Fruit fly (Drosophila melanogaster): ENCODE data around the gene CG8611.

CG8611 gene

dm6 chrX:17397103-17397711 is 24.7 kb downstream of the CG8611 start, which contains the start of gene B-H1 (continued):
- TF ChIP-seq CG6175 (GFP tag; IDR thresholded peaks at IDR 0.05) (peak; percentile 73; the same call in 2 of the 3 replicates), knrl (GFP tag; IDR thresholded peaks at IDR 0.05; ENCODE audit: partially characterized antibody) (peak; percentile 20; the same call in 1 of the 3 replicates), chinmo (GFP tag; IDR thresholded peaks at IDR 0.05; ENCODE audit: partially characterized antibody) (peak; percentile 62; the same call in 1 of the 4 replicates), CG6272 (GFP tag; IDR thresholded peaks at IDR 0.05) (no peak), wdn (GFP tag; IDR thresholded peaks at IDR 0.05) (no peak), so (GFP tag; IDR thresholded peaks at IDR 0.05) (peak; percentile 38; the same call in 1 of the 3 replicates), CG17829 (tag; optimal IDR thresholded peaks at IDR 0.05) (peak; percentile 14), nmo (GFP tag; optimal IDR thresholded peaks at IDR 0.05) (peak; percentile 22), Opbp (GFP tag; IDR thresholded peaks at IDR 0.05; ENCODE audit: partially characterized antibody) (0 out of 3 replicates have a peak, but pooled peaks have one; percentile 36), CG32532 (GFP tag; IDR thresholded peaks at IDR 0.05) (0 out of 2 replicates have a peak, but pooled peaks have one; percentile 34), gsb-n (tag; optimal IDR thresholded peaks at IDR 0.05) (peak; percentile 70), CG1832 (GFP tag; optimal IDR thresholded peaks at IDR 0.05) (peak; percentile 99), CG10321 (GFP tag; IDR thresholded peaks at IDR 0.05) (peak; percentile 97), CG6791 (GFP tag; IDR thresholded peaks at IDR 0.05; ENCODE audit: partially characterized antibody) (peak; percentile 44; the same call in 1 of the 3 replicates), seq (GFP tag; IDR thresholded peaks at IDR 0.05) (peak; percentile 69; the same call in 1 of the 2 replicates), ac (GFP tag; optimal IDR thresholded peaks at IDR 0.05) (peak; percentile 69), ttk (GFP tag; IDR thresholded peaks at IDR 0.05) (peak; percentile 17; the same call in 1 of the 2 replicates), ewg (GFP tag; optimal IDR thresholded peaks at IDR 0.05) (peak; percentile 79), zen (tag; optimal IDR thresholded peaks at IDR 0.05) (peak; percentile 27), twi (tag; optimal IDR thresholded peaks at IDR 0.05) (peak; percentile 35), otp (GFP tag; IDR thresholded peaks at IDR 0.05) (peak; percentile 17; the same call in 1 of the 3 replicates), Vsx1 (GFP tag; optimal IDR thresholded peaks at IDR 0.05) (peak; percentile 37), CG13624 (GFP tag; optimal IDR thresholded peaks at IDR 0.05) (no peak), CG8478 (optimal IDR thresholded peaks at IDR 0.05) (peak; percentile 91), Nf-YA (GFP tag; IDR thresholded peaks at IDR 0.05) (peak; percentile 92), Dref (GFP tag; IDR thresholded peaks at IDR 0.05) (no peak), cad (GFP tag; optimal IDR thresholded peaks at IDR 0.05) (peak; percentile 2), CoRest (tag; optimal IDR thresholded peaks at IDR 0.05) (peak; percentile 51), chn (GFP tag; optimal IDR thresholded peaks at IDR 0.05) (peak; percentile 3), CG8924 (tag; optimal IDR thresholded peaks at IDR 0.05) (peak; percentile 51), gcm (GFP tag; optimal IDR thresholded peaks at IDR 0.05) (peak; percentile 27), nerfin-1 (tag; optimal IDR thresholded peaks at IDR 0.05) (peak; percentile 7), prd (optimal IDR thresholded peaks at IDR 0.05) (no peak), prd (GFP tag; IDR thresholded peaks at IDR 0.05) (peak; percentile 38; the same call in 2 of the 3 replicates), ATbp (GFP tag; optimal IDR thresholded peaks at IDR 0.05) (no peak), rib (GFP tag; IDR thresholded peaks at IDR 0.05) (peak; percentile 41; the same call in 1 of the 2 replicates), crol (GFP tag; IDR thresholded peaks at IDR 0.05) (peak; percentile 78), CG4360 (GFP tag; IDR thresholded peaks at IDR 0.05) (peak; percentile 66; the same call in 1 of the 2 replicates), CG9817 (tag; optimal IDR thresholded peaks at IDR 0.05) (no peak), stwl (tag; optimal IDR thresholded peaks at IDR 0.05) (peak; percentile 28), CG7963 (GFP tag; IDR thresholded peaks at IDR 0.05; ENCODE audit: partially characterized antibody) (0 out of 3 replicates have a peak, but pooled peaks have one; percentile 23), corto (GFP tag; optimal IDR thresholded peaks at IDR 0.05) (no peak), CG11560 (tag; IDR thresholded peaks at IDR 0.05) (no peak), CG17359 (tag; optimal IDR thresholded peaks at IDR 0.05) (no peak), jing (GFP tag; optimal IDR thresholded peaks at IDR 0.05) (peak; percentile 49), CG18764 (GFP tag; optimal IDR thresholded peaks at IDR 0.05) (no peak), trh (GFP tag; optimal IDR thresholded peaks at IDR 0.05) (no peak), oc (tag; optimal IDR thresholded peaks at IDR 0.05) (peak; percentile 31), Xbp1 (GFP tag; optimal IDR thresholded peaks at IDR 0.05) (no peak)
